Worm (Caenorhabditis elegans) whole organism, L2 larva: ENCODE data around the gene C14H10.2.

Source experiments
- alr-1 ChIP-seq: fragments of 150-350 bp; optimal IDR thresholded peaks from 2 replicates; lab custom pipeline; 2014; ENCODE audit warnings: missing biosample characterization, missing genetic modification characterization
- ceh-16 ChIP-seq: fragments of 150-350 bp; optimal IDR thresholded peaks from 2 replicates; lab custom pipeline; 2014; ENCODE audit warnings: missing biosample characterization, missing genetic modification characterization
- egl-27 ChIP-seq: sonication (generic microtip); optimal IDR thresholded peaks from 3 replicates; lab custom pipeline; 2017; ENCODE audit warnings: missing biosample characterization, missing genetic modification reagents, missing genetic modification characterization
- nhr-11 ChIP-seq: fragments of 150-350 bp; optimal IDR thresholded peaks from 2 replicates; lab custom pipeline; 2014; ENCODE audit warnings: missing biosample characterization, missing genetic modification characterization

DNA sequence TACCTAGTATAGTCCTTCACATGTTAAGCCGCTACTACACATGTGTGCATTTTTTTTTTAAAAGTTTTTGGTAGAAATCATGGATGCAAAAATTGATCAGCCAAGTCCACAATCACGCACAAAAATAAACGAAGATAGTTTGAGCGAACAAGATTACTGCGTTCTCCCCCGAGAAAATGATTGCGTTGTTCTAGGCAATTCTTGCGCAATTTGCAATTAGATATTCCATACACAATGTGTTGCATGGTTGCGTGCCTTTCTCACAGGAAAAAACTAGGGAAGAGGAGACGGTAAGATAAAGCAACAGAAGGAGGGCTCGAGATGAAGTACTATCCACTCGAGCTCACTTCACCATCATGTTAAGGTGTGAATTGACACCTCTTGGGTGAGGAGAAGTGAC is 46.7 kb downstream of the C14H10.2 start:
- TF ChIP-seq alr-1 (tag; lab: Kevin White, UChicago) (no peak), ceh-16 (tag; lab: Kevin White, UChicago) (no peak), nhr-11 (tag; lab: Kevin White, UChicago) (no peak), egl-27 (tag; lab: Kevin White, UChicago) (no peak)
